Worm (Caenorhabditis elegans): Measurements from ENCODE around the gene C33G3.6.

- TF ChIP-seq fkh-10 (GFP tag; optimal IDR thresholded peaks at IDR 0.05) = no peak
- no peak for TF ChIP-seq nhr-25 (tag; optimal IDR thresholded peaks at IDR 0.05; ENCODE audit: borderline replicate concordance, insufficient read depth)
- no peak for TF ChIP-seq snpc-4 (tag; optimal IDR thresholded peaks at IDR 0.05)
- no peak for TF ChIP-seq R02D3.7 (tag; optimal IDR thresholded peaks at IDR 0.05)
- TF ChIP-seq jun-1 (tag; optimal IDR thresholded peaks at IDR 0.05) = no peak
- no peak for TF ChIP-seq ztf-11 (tag; optimal IDR thresholded peaks at IDR 0.05)
- no peak for TF ChIP-seq ces-1 (GFP tag; optimal IDR thresholded peaks at IDR 0.05)
- TF ChIP-seq hmg-1.1 (GFP tag; IDR thresholded peaks at IDR 0.05) = no peak
Measured at ce11 chrX:14033494-14033893, 50.6 kb downstream of the C33G3.6 start, which contains the start of gene arrd-25.

Data from whole organism, L4 larva.